Fruit fly (Drosophila melanogaster) whole organism, embryonic: ENCODE measurements around the gene Hs2st.
A peak's percentile ranks its signal among the peaks of the same experiment; 100 is the strongest.

Experiments used
- B-H1 ChIP-seq: fragments of 200-800 bp; sonication (Bioruptor generic); IDR thresholded peaks from 3 replicates; pipeline ENCODE4 v1.3.6; 2022; ENCODE audit warnings: missing biosample characterization, missing genetic modification characterization
- CG11504 ChIP-seq: fragments of 200-800 bp; sonication (Bioruptor generic); optimal IDR thresholded peaks from 3 replicates; lab custom pipeline; 2019; ENCODE audit warnings: missing biosample characterization, mild to moderate bottlenecking, missing genetic modification characterization, moderate library complexity
- CG12104 ChIP-seq: fragments of 200-800 bp; sonication (Bioruptor generic); optimal IDR thresholded peaks from 3 replicates; lab custom pipeline; 2016; ENCODE audit warnings: missing biosample characterization, missing genetic modification characterization
- CG12659 ChIP-seq: fragments of 200-800 bp; sonication (Bioruptor generic); optimal IDR thresholded peaks from 3 replicates; lab custom pipeline; 2017; ENCODE audit warnings: mild to moderate bottlenecking, missing biosample characterization, missing genetic modification reagents, missing genetic modification characterization
- CG14014 ChIP-seq: fragments of 200-800 bp; sonication (Bioruptor generic); IDR thresholded peaks from 2 replicates; pipeline ENCODE4 v1.3.6; 2022; ENCODE audit warnings: missing biosample characterization, missing genetic modification characterization
- CG14860 ChIP-seq: fragments of 200-800 bp; sonication (Bioruptor generic); IDR thresholded peaks from 3 replicates; pipeline ENCODE4 v1.3.6; 2022; ENCODE audit warnings: missing biosample characterization, missing genetic modification characterization; ENCODE audit not compliant: partially characterized antibody
- CG16779 ChIP-seq: fragments of 200-800 bp; sonication (Bioruptor generic); IDR thresholded peaks from 2 replicates; pipeline ENCODE4 v1.3.6; 2022; ENCODE audit warnings: missing biosample characterization, missing genetic modification characterization
- CG17186 ChIP-seq: fragments of 200-800 bp; sonication (Bioruptor generic); optimal IDR thresholded peaks from 3 replicates; lab custom pipeline; 2017; ENCODE audit warnings: missing biosample characterization, missing genetic modification reagents, missing genetic modification characterization
- CG17359 ChIP-seq: fragments of 200-800 bp; sonication (Bioruptor generic); optimal IDR thresholded peaks from 3 replicates; lab custom pipeline; 2018; ENCODE audit warnings: missing biosample characterization, mild to moderate bottlenecking, missing genetic modification characterization, moderate library complexity
- CG17829 ChIP-seq: fragments of 200-800 bp; optimal IDR thresholded peaks from 2 replicates; lab custom pipeline; 2019; ENCODE audit warnings: missing biosample characterization, mild to moderate bottlenecking, missing genetic modification characterization, moderate library complexity
- CG34376 ChIP-seq: fragments of 200-800 bp; sonication (Bioruptor generic); optimal IDR thresholded peaks from 2 replicates; lab custom pipeline; 2018; ENCODE audit warnings: missing biosample characterization, mild to moderate bottlenecking, missing genetic modification characterization
- CG42726 ChIP-seq: fragments of 200-800 bp; sonication (Bioruptor generic); IDR thresholded peaks from 2 replicates; pipeline ENCODE4 v1.3.6; 2022; ENCODE audit warnings: missing biosample characterization, missing genetic modification characterization; ENCODE audit not compliant: partially characterized antibody
- CG5180 ChIP-seq: fragments of 200-800 bp; sonication (Bioruptor generic); optimal IDR thresholded peaks from 3 replicates; lab custom pipeline; 2017; ENCODE audit warnings: missing biosample characterization, missing genetic modification characterization, mild to moderate bottlenecking, moderate library complexity, missing genetic modification reagents
- CG8359 ChIP-seq: fragments of 200-800 bp; sonication (Bioruptor generic); optimal IDR thresholded peaks from 2 replicates; lab custom pipeline; 2017; ENCODE audit warnings: missing biosample characterization, mild to moderate bottlenecking, missing genetic modification characterization, borderline replicate concordance
- CG8388 ChIP-seq: fragments of 200-800 bp; sonication (Bioruptor generic); optimal IDR thresholded peaks from 2 replicates; lab custom pipeline; 2019; ENCODE audit warnings: missing biosample characterization, mild to moderate bottlenecking, missing genetic modification characterization, moderate library complexity
- CG9437 ChIP-seq: fragments of 200-800 bp; sonication (Bioruptor generic); optimal IDR thresholded peaks from 2 replicates; lab custom pipeline; 2018; ENCODE audit warnings: missing biosample characterization, mild to moderate bottlenecking, missing genetic modification characterization
- CG9727 ChIP-seq: fragments of 200-800 bp; sonication (Bioruptor generic); optimal IDR thresholded peaks from 3 replicates; lab custom pipeline; 2017; ENCODE audit warnings: missing biosample characterization, mild to moderate bottlenecking, missing genetic modification characterization
- Camta ChIP-seq: fragments of 200-800 bp; sonication (Bioruptor generic); optimal IDR thresholded peaks from 2 replicates; lab custom pipeline; 2016; ENCODE audit warnings: missing biosample characterization, missing genetic modification characterization
- CrebB ChIP-seq: fragments of 200-800 bp; sonication (Bioruptor generic); optimal IDR thresholded peaks from 3 replicates; lab custom pipeline; 2018; ENCODE audit warnings: missing biosample characterization, mild to moderate bottlenecking, missing genetic modification characterization
- D ChIP-seq, 2 experiments: fragments of 200-800 bp in 1 of 2; fragments of >200 bp in 1 of 2; sonication (Bioruptor generic) in 1 of 2; optimal IDR thresholded peaks; 2 replicates in 1 of 2; 3 replicates in 1 of 2; lab custom pipeline; 2017; ENCODE audit warnings: mild to moderate bottlenecking in 1 of 2, missing biosample characterization in 1 of 2, missing genetic modification characterization in 1 of 2, missing genetic modification reagents in 1 of 2
- Dbx ChIP-seq: fragments of 200-800 bp; sonication (Bioruptor generic); IDR thresholded peaks from 3 replicates; pipeline ENCODE4 v1.3.6; 2022; ENCODE audit warnings: missing biosample characterization, missing genetic modification characterization
- Dp ChIP-seq: fragments of 200-800 bp; sonication (Bioruptor generic); optimal IDR thresholded peaks from 2 replicates; lab custom pipeline; 2018; ENCODE audit warnings: missing biosample characterization, mild to moderate bottlenecking, missing genetic modification characterization, moderate library complexity
- Hey ChIP-seq: fragments of 200-800 bp; sonication (Bioruptor generic); optimal IDR thresholded peaks from 3 replicates; lab custom pipeline; 2018; ENCODE audit warnings: missing biosample characterization, mild to moderate bottlenecking, missing genetic modification characterization
- Nf-YB ChIP-seq: fragments of 200-800 bp; sonication (Bioruptor generic); optimal IDR thresholded peaks from 3 replicates; lab custom pipeline; 2019; ENCODE audit warnings: missing biosample characterization, mild to moderate bottlenecking, missing genetic modification characterization, moderate library complexity
- Oaz ChIP-seq: fragments of 200-800 bp; sonication (Bioruptor generic); IDR thresholded peaks from 2 replicates; pipeline ENCODE4 v1.3.6; 2022; ENCODE audit warnings: missing biosample characterization, missing genetic modification characterization
- Side ChIP-seq: fragments of 200-800 bp; sonication (Bioruptor generic); optimal IDR thresholded peaks from 2 replicates; lab custom pipeline; 2016; ENCODE audit warnings: missing biosample characterization, missing genetic modification characterization
- Trl ChIP-seq, 3 experiments: fragments of >200 bp in 2 of 3; fragments of 200-800 bp in 1 of 3; sonication (Bioruptor generic) in 1 of 3; optimal IDR thresholded peaks; 2 replicates in 1 of 3; 3 replicates in 2 of 3; lab custom pipeline; 2016 to 2017; ENCODE audit warnings: missing biosample characterization in 1 of 3, missing genetic modification characterization in 1 of 3
- ab ChIP-seq: fragments of 200-800 bp; sonication (Bioruptor generic); optimal IDR thresholded peaks from 2 replicates; lab custom pipeline; 2016; ENCODE audit warnings: missing biosample characterization, missing genetic modification characterization
- abd-A ChIP-seq: fragments of 200-800 bp; sonication (Bioruptor generic); optimal IDR thresholded peaks from 3 replicates; lab custom pipeline; 2019; ENCODE audit warnings: missing biosample characterization, mild to moderate bottlenecking, missing genetic modification characterization, moderate library complexity
- ase ChIP-seq: fragments of 200-800 bp; sonication (Bioruptor generic); IDR thresholded peaks from 3 replicates; pipeline ENCODE4 v1.3.6; 2022; ENCODE audit warnings: missing biosample characterization, missing genetic modification characterization
- az2 ChIP-seq: fragments of 200-800 bp; sonication (Bioruptor generic); optimal IDR thresholded peaks from 3 replicates; lab custom pipeline; 2016; ENCODE audit warnings: missing biosample characterization, missing genetic modification characterization
- da ChIP-seq: fragments of 200-800 bp; sonication (Bioruptor generic); optimal IDR thresholded peaks from 2 replicates; lab custom pipeline; 2016; ENCODE audit warnings: missing biosample characterization, missing genetic modification characterization
- dmrt11E ChIP-seq: fragments of 200-800 bp; sonication (Bioruptor generic); optimal IDR thresholded peaks from 3 replicates; lab custom pipeline; 2018; ENCODE audit warnings: missing biosample characterization, mild to moderate bottlenecking, missing genetic modification characterization, moderate library complexity
- eyg ChIP-seq: fragments of 200-800 bp; sonication (Bioruptor generic); optimal IDR thresholded peaks from 3 replicates; lab custom pipeline; 2016; ENCODE audit warnings: missing biosample characterization, missing genetic modification characterization
- ftz-f1 ChIP-seq: fragments of 200-800 bp; sonication (Bioruptor generic); optimal IDR thresholded peaks from 2 replicates; lab custom pipeline; 2016; ENCODE audit warnings: missing biosample characterization, missing genetic modification characterization
- ham ChIP-seq: fragments of 200-800 bp; sonication (Bioruptor generic); IDR thresholded peaks from 2 replicates; pipeline ENCODE4 v1.3.6; 2022; ENCODE audit warnings: missing biosample characterization, missing genetic modification characterization
- jumu ChIP-seq: fragments of 200-800 bp; sonication (Bioruptor generic); optimal IDR thresholded peaks from 3 replicates; lab custom pipeline; 2016; ENCODE audit warnings: missing biosample characterization, missing genetic modification characterization
- lbe ChIP-seq: fragments of 200-800 bp; sonication (Bioruptor generic); optimal IDR thresholded peaks from 2 replicates; lab custom pipeline; 2016; ENCODE audit warnings: missing biosample characterization, mild to moderate bottlenecking, missing genetic modification characterization
- nerfin-2 ChIP-seq: fragments of 200-800 bp; sonication (Bioruptor generic); IDR thresholded peaks from 2 replicates; pipeline ENCODE4 v1.3.6; 2022; ENCODE audit warnings: missing biosample characterization, missing genetic modification characterization; ENCODE audit not compliant: partially characterized antibody
- p53 ChIP-seq: fragments of 200-800 bp; sonication (Bioruptor generic); optimal IDR thresholded peaks from 2 replicates; lab custom pipeline; 2016; ENCODE audit warnings: missing biosample characterization, missing genetic modification characterization
- rib ChIP-seq: fragments of 200-800 bp; sonication (Bioruptor generic); IDR thresholded peaks from 2 replicates; pipeline ENCODE4 v1.3.6; 2022; ENCODE audit warnings: missing biosample characterization, missing genetic modification characterization
- row ChIP-seq: fragments of 200-800 bp; sonication (Bioruptor generic); IDR thresholded peaks from 3 replicates; pipeline ENCODE4 v1.3.6; 2022; ENCODE audit warnings: missing biosample characterization, missing genetic modification characterization
- sc ChIP-seq, 3 experiments: fragments of >200 bp in 2 of 3; fragments of 200-800 bp in 1 of 3; sonication (Bioruptor generic) in 1 of 3; optimal IDR thresholded peaks; 2 replicates in 2 of 3; 3 replicates in 1 of 3; lab custom pipeline; 2017; ENCODE audit warnings: mild to moderate bottlenecking in 1 of 3, missing biosample characterization in 1 of 3, missing genetic modification characterization in 1 of 3, missing genetic modification reagents in 1 of 3
- schlank ChIP-seq: fragments of 200-800 bp; sonication (Bioruptor generic); optimal IDR thresholded peaks from 2 replicates; lab custom pipeline; 2018; ENCODE audit warnings: missing biosample characterization, mild to moderate bottlenecking, missing genetic modification characterization
- seq ChIP-seq: fragments of 200-800 bp; sonication (Bioruptor generic); IDR thresholded peaks from 2 replicates; pipeline ENCODE4 v1.3.6; 2022; ENCODE audit warnings: missing biosample characterization, missing genetic modification characterization
- tna ChIP-seq: fragments of 200-800 bp; sonication (Bioruptor generic); IDR thresholded peaks from 2 replicates; pipeline ENCODE4 v1.3.6; 2022; ENCODE audit warnings: missing biosample characterization, missing genetic modification characterization; ENCODE audit not compliant: partially characterized antibody
- tx ChIP-seq: fragments of 200-800 bp; sonication (Bioruptor generic); optimal IDR thresholded peaks from 2 replicates; lab custom pipeline; 2016; ENCODE audit warnings: missing biosample characterization, missing genetic modification characterization
- wek ChIP-seq: fragments of 200-800 bp; sonication (Bioruptor generic); optimal IDR thresholded peaks from 3 replicates; lab custom pipeline; 2018; ENCODE audit warnings: missing biosample characterization, mild to moderate bottlenecking, missing genetic modification characterization, moderate library complexity
- zen ChIP-seq: fragments of 200-800 bp; sonication (Bioruptor generic); optimal IDR thresholded peaks from 3 replicates; lab custom pipeline; 2018; ENCODE audit warnings: missing biosample characterization, mild to moderate bottlenecking, missing genetic modification characterization, moderate library complexity

Gene Hs2st

dm6 chr2L:19426330-19426781, 18.2 kb downstream of the Hs2st start, which contains the start of gene Pax (continued):
- TF ChIP-seq wek (GFP tag; lab: Kevin White, UChicago) = no peak
- no peak for TF ChIP-seq CrebB
- TF ChIP-seq CG9437 (GFP tag; lab: Kevin White, UChicago) = no peak
- TF ChIP-seq lbe (GFP tag; lab: Kevin White, UChicago) = no peak
- no peak for TF ChIP-seq p53 (GFP tag; lab: Kevin White, UChicago)
- peak; percentile 78 for TF ChIP-seq Nf-YB (GFP tag; lab: Kevin White, UChicago)
- TF ChIP-seq CG12659 = peak; percentile 60
- TF ChIP-seq eyg (GFP tag; lab: Kevin White, UChicago) = no peak
- peak; percentile 96 for TF ChIP-seq nerfin-2 (GFP tag; lab: Robert Waterston, UW)
- no peak for TF ChIP-seq seq
- TF ChIP-seq ham (GFP tag; lab: Robert Waterston, UW) = no peak
- TF ChIP-seq ase = no peak
- TF ChIP-seq D (optimal IDR thresholded peaks at IDR 0.05; lab: Kevin White, UChicago) = no peak
- TF ChIP-seq D (GFP tag; optimal IDR thresholded peaks at IDR 0.05; lab: Kevin White, UChicago) = no peak
- TF ChIP-seq CG14860 (GFP tag; lab: Robert Waterston, UW) = peak; percentile 85
- TF ChIP-seq CG34376 (GFP tag; lab: Kevin White, UChicago) = peak; percentile 68
- no peak for TF ChIP-seq CG12104 (GFP tag; lab: Kevin White, UChicago)
- no peak for TF ChIP-seq B-H1 (GFP tag; lab: Robert Waterston, UW)
- no peak for TF ChIP-seq zen
- TF ChIP-seq ftz-f1 (GFP tag; lab: Kevin White, UChicago) = no peak
- TF ChIP-seq CG42726 (GFP tag; lab: Robert Waterston, UW) = peak; percentile 98
- peak; percentile 66 to 77 for TF ChIP-seq Trl (optimal IDR thresholded peaks at IDR 0.05; lab: Kevin White, UChicago)
- no peak for TF ChIP-seq Trl (GFP tag; optimal IDR thresholded peaks at IDR 0.05; lab: Kevin White, UChicago)
- no peak for TF ChIP-seq CG17359 (tag; lab: Kevin White, UChicago)
- no peak for TF ChIP-seq Side (GFP tag; lab: Kevin White, UChicago)
- no peak for TF ChIP-seq Hey (tag; lab: Kevin White, UChicago)
- no peak for TF ChIP-seq dmrt11E (tag; lab: Kevin White, UChicago)
- no peak for TF ChIP-seq CG5180 (GFP tag; lab: Kevin White, UChicago)
- no peak for TF ChIP-seq jumu (GFP tag; lab: Kevin White, UChicago)
- no peak for TF ChIP-seq CG14014 (GFP tag; lab: Robert Waterston, UW)
- TF ChIP-seq CG8388 = no peak
- no peak for TF ChIP-seq Oaz (GFP tag; lab: Robert Waterston, UW)
- no peak for TF ChIP-seq Camta
- no peak for TF ChIP-seq ab (GFP tag; lab: Kevin White, UChicago)
- TF ChIP-seq sc (optimal IDR thresholded peaks at IDR 0.05; lab: Kevin White, UChicago) = no peak
- no peak for TF ChIP-seq sc (GFP tag; optimal IDR thresholded peaks at IDR 0.05; lab: Kevin White, UChicago)
- TF ChIP-seq rib (GFP tag; lab: Robert Waterston, UW) = no peak
- no peak for TF ChIP-seq CG8359 (GFP tag; lab: Kevin White, UChicago)
- TF ChIP-seq schlank (tag; lab: Kevin White, UChicago) = no peak
- TF ChIP-seq da (GFP tag; lab: Kevin White, UChicago) = no peak
- no peak for TF ChIP-seq CG16779 (GFP tag; lab: Robert Waterston, UW)
- TF ChIP-seq abd-A (tag; lab: Kevin White, UChicago) = peak; percentile 84
- no peak for TF ChIP-seq CG11504 (tag; lab: Kevin White, UChicago)
- TF ChIP-seq tx (GFP tag; lab: Kevin White, UChicago) = no peak
- 0 out of 3 replicates have a peak, but pooled peaks have one; percentile 18 for TF ChIP-seq Dbx (GFP tag; lab: Robert Waterston, UW)
- no peak for TF ChIP-seq az2 (GFP tag; lab: Kevin White, UChicago)
- TF ChIP-seq Dp (GFP tag; lab: Kevin White, UChicago) = peak; percentile 67
- peak; percentile 27 for TF ChIP-seq CG17186 (GFP tag; lab: Kevin White, UChicago)
- TF ChIP-seq CG17829 (tag; lab: Kevin White, UChicago) = no peak
- TF ChIP-seq tna (GFP tag; lab: Robert Waterston, UW) = peak; percentile 88
- TF ChIP-seq row = 0 out of 3 replicates have a peak, but pooled peaks have one; percentile 15
- TF ChIP-seq CG9727 (GFP tag; lab: Kevin White, UChicago) = no peak
